Worm (Caenorhabditis elegans) whole organism, late embryonic: ENCODE results near the gene F26F4.8.

Experiments
- C08G9.2 ChIP-seq: sonication (generic microtip); optimal IDR thresholded peaks from 2 replicates; lab custom pipeline; 2016; ENCODE audit warnings: mild to moderate bottlenecking, missing genetic modification characterization, moderate library complexity, missing compliant biosample characterization
- C38D4.7 ChIP-seq: fragments of 200-800 bp; sonication (Bioruptor generic); optimal IDR thresholded peaks from 2 replicates; lab custom pipeline; 2018; ENCODE audit warnings: mild to moderate bottlenecking, missing genetic modification characterization, moderate library complexity, missing compliant biosample characterization
- F13H6.1 ChIP-seq: sonication (generic microtip); optimal IDR thresholded peaks from 2 replicates; lab custom pipeline; 2016; ENCODE audit warnings: missing genetic modification characterization, missing compliant biosample characterization
- K09A11.1 ChIP-seq: sonication (generic microtip); optimal IDR thresholded peaks from 2 replicates; lab custom pipeline; 2017; ENCODE audit warnings: antibody characterized with exemption, mild to moderate bottlenecking, missing genetic modification characterization, missing compliant biosample characterization; ENCODE audit not compliant: insufficient read depth
- T23F11.4 ChIP-seq: fragments of 200-800 bp; sonication (Bioruptor generic); optimal IDR thresholded peaks from 2 replicates; lab custom pipeline; 2018; ENCODE audit warnings: mild to moderate bottlenecking, missing genetic modification characterization, missing compliant biosample characterization
- ama-1 ChIP-seq: fragments of 150-350 bp; optimal IDR thresholded peaks from 2 replicates; lab custom pipeline; 2014
- ceh-18 ChIP-seq: sonication (generic microtip); optimal IDR thresholded peaks from 2 replicates; lab custom pipeline; 2016; ENCODE audit warnings: missing genetic modification characterization, missing compliant biosample characterization
- ceh-19 ChIP-seq: fragments of 200-800 bp; sonication (Bioruptor generic); optimal IDR thresholded peaks from 2 replicates; lab custom pipeline; 2018; ENCODE audit warnings: mild to moderate bottlenecking, missing genetic modification characterization, missing compliant biosample characterization
- ceh-2 ChIP-seq: sonication (generic microtip); optimal IDR thresholded peaks from 2 replicates; lab custom pipeline; 2016; ENCODE audit warnings: missing genotype, missing genetic modification characterization, missing compliant biosample characterization
- ceh-22 ChIP-seq: sonication (generic microtip); optimal IDR thresholded peaks from 2 replicates; lab custom pipeline; 2017; ENCODE audit warnings: missing biosample characterization, missing genetic modification characterization
- ceh-31 ChIP-seq: sonication (generic microtip); optimal IDR thresholded peaks from 2 replicates; lab custom pipeline; 2016; ENCODE audit warnings: missing genetic modification characterization, missing compliant biosample characterization
- ceh-34 ChIP-seq: sonication (generic microtip); optimal IDR thresholded peaks from 2 replicates; lab custom pipeline; 2016; ENCODE audit warnings: mild to moderate bottlenecking, missing genetic modification characterization, missing compliant biosample characterization
- ceh-45 ChIP-seq: fragments of 200-800 bp; sonication (Bioruptor generic); IDR thresholded peaks from 2 replicates; pipeline ENCODE4 v1.3.6; 2022; ENCODE audit warnings: missing genetic modification reagents, missing genetic modification characterization, missing compliant biosample characterization
- ceh-48 ChIP-seq: sonication (generic microtip); optimal IDR thresholded peaks from 2 replicates; lab custom pipeline; 2016; ENCODE audit warnings: missing genetic modification characterization, inconsistent platforms, missing compliant biosample characterization
- ceh-6 ChIP-seq: fragments of 200-800 bp; sonication (Bioruptor generic); optimal IDR thresholded peaks from 2 replicates; lab custom pipeline; 2018; ENCODE audit warnings: mild to moderate bottlenecking, missing genetic modification characterization, missing compliant biosample characterization
- che-1 ChIP-seq: sonication (generic microtip); optimal IDR thresholded peaks from 2 replicates; lab custom pipeline; 2016; ENCODE audit warnings: mild to moderate bottlenecking, missing genetic modification characterization, missing compliant biosample characterization
- dve-1 ChIP-seq: sonication (generic microtip); optimal IDR thresholded peaks from 2 replicates; lab custom pipeline; 2017; ENCODE audit warnings: antibody characterized with exemption, mild to moderate bottlenecking, missing genetic modification characterization, missing compliant biosample characterization
- elt-2 ChIP-seq: sonication (generic microtip); optimal IDR thresholded peaks from 2 replicates; lab custom pipeline; 2016; ENCODE audit warnings: missing genetic modification reagents, missing genetic modification characterization, missing compliant biosample characterization
- elt-4 ChIP-seq: sonication (generic microtip); optimal IDR thresholded peaks from 2 replicates; lab custom pipeline; 2016; ENCODE audit warnings: missing genetic modification characterization, missing compliant biosample characterization
- ets-4 ChIP-seq: sonication (generic microtip); optimal IDR thresholded peaks from 2 replicates; lab custom pipeline; 2016; ENCODE audit warnings: missing genetic modification characterization, missing compliant biosample characterization
- eyg-1 ChIP-seq: sonication (generic microtip); optimal IDR thresholded peaks from 2 replicates; lab custom pipeline; 2016; ENCODE audit warnings: missing genotype, missing genetic modification characterization, missing compliant biosample characterization
- fax-1 ChIP-seq: sonication (generic microtip); optimal IDR thresholded peaks from 2 replicates; lab custom pipeline; 2016; ENCODE audit warnings: missing genotype, missing genetic modification characterization, missing compliant biosample characterization
- fkh-10 ChIP-seq: fragments of 150-350 bp; optimal IDR thresholded peaks from 2 replicates; lab custom pipeline; 2014; ENCODE audit warnings: missing biosample characterization, missing genetic modification reagents, missing genetic modification characterization
- gmeb-2 ChIP-seq: sonication (generic microtip); optimal IDR thresholded peaks from 2 replicates; lab custom pipeline; 2016; ENCODE audit warnings: missing genetic modification characterization, inconsistent platforms, missing compliant biosample characterization
- hlh-13 ChIP-seq: fragments of 200-800 bp; sonication (Bioruptor generic); optimal IDR thresholded peaks from 2 replicates; lab custom pipeline; 2018; ENCODE audit warnings: mild to moderate bottlenecking, missing genetic modification characterization, missing compliant biosample characterization
- hlh-15 ChIP-seq: sonication (generic microtip); optimal IDR thresholded peaks from 2 replicates; lab custom pipeline; 2016; ENCODE audit warnings: missing genetic modification characterization, missing compliant biosample characterization
- hlh-30 ChIP-seq: sonication (generic microtip); optimal IDR thresholded peaks from 2 replicates; lab custom pipeline; 2017; ENCODE audit warnings: antibody characterized with exemption, missing genetic modification characterization, missing compliant biosample characterization; ENCODE audit not compliant: insufficient read depth
- lim-6 ChIP-seq: sonication (generic microtip); optimal IDR thresholded peaks from 2 replicates; lab custom pipeline; 2016; ENCODE audit warnings: missing genetic modification characterization, missing compliant biosample characterization
- madf-2 ChIP-seq: sonication (generic microtip); optimal IDR thresholded peaks from 2 replicates; lab custom pipeline; 2017; ENCODE audit warnings: missing genetic modification characterization, missing compliant biosample characterization
- nfya-1 ChIP-seq: sonication (generic microtip); optimal IDR thresholded peaks from 2 replicates; lab custom pipeline; 2017; ENCODE audit warnings: missing genetic modification characterization, mild to moderate bottlenecking, missing compliant biosample characterization, antibody characterized with exemption, moderate library complexity
- nhr-11 ChIP-seq: fragments of 150-350 bp; optimal IDR thresholded peaks from 2 replicates; lab custom pipeline; 2014; ENCODE audit warnings: missing biosample characterization, missing genetic modification characterization
- nhr-232 ChIP-seq: sonication (generic microtip); optimal IDR thresholded peaks from 2 replicates; lab custom pipeline; 2016; ENCODE audit warnings: missing genetic modification characterization, missing compliant biosample characterization
- npax-4 ChIP-seq: sonication (generic microtip); optimal IDR thresholded peaks from 2 replicates; lab custom pipeline; 2016; ENCODE audit warnings: missing genetic modification characterization, missing compliant biosample characterization
- pag-3 ChIP-seq: sonication (generic microtip); optimal IDR thresholded peaks from 2 replicates; lab custom pipeline; 2016; ENCODE audit warnings: missing compliant biosample characterization, missing genetic modification characterization, borderline replicate concordance
- pat-9 ChIP-seq: fragments of 200-800 bp; sonication (Bioruptor generic); optimal IDR thresholded peaks from 2 replicates; lab custom pipeline; 2018; ENCODE audit warnings: mild to moderate bottlenecking, missing genetic modification characterization, moderate library complexity, missing compliant biosample characterization
- pha-2 ChIP-seq: sonication (generic microtip); optimal IDR thresholded peaks from 2 replicates; lab custom pipeline; 2017; ENCODE audit warnings: mild to moderate bottlenecking, missing genetic modification characterization, missing compliant biosample characterization
- pha-4 ChIP-seq: fragments of 150-350 bp; optimal IDR thresholded peaks from 2 replicates; lab custom pipeline; 2018; ENCODE audit warnings: missing biosample characterization, missing genetic modification reagents, missing genetic modification characterization
- pros-1 ChIP-seq: fragments of 150-350 bp; optimal IDR thresholded peaks from 2 replicates; lab custom pipeline; 2014; ENCODE audit warnings: missing biosample characterization, missing genetic modification reagents, missing genetic modification characterization
- ref-2 ChIP-seq: sonication (generic microtip); optimal IDR thresholded peaks from 2 replicates; lab custom pipeline; 2016; ENCODE audit warnings: missing genetic modification characterization, missing compliant biosample characterization
- rnt-1 ChIP-seq: sonication (generic microtip); optimal IDR thresholded peaks from 2 replicates; lab custom pipeline; 2016; ENCODE audit warnings: missing genetic modification characterization, missing compliant biosample characterization
- tbx-2 ChIP-seq: sonication (generic microtip); optimal IDR thresholded peaks from 2 replicates; lab custom pipeline; 2016; ENCODE audit warnings: missing genetic modification characterization, missing compliant biosample characterization
- tbx-7 ChIP-seq: sonication (generic microtip); optimal IDR thresholded peaks from 2 replicates; lab custom pipeline; 2016; ENCODE audit warnings: missing genotype, missing genetic modification characterization, missing compliant biosample characterization
- unc-3 ChIP-seq, 2 experiments: fragments of 200-800 bp in 1 of 2; sonication (Bioruptor generic) in 1 of 2; sonication (generic microtip) in 1 of 2; conservative IDR thresholded peaks in 1 of 2; optimal IDR thresholded peaks in 1 of 2; 2 replicates each; pipeline versions ENCODE4 v1.3.6 to Lab custom; 2016 to 2022; ENCODE audit warnings: missing compliant biosample characterization in 2 of 2, missing genetic modification characterization in 2 of 2, missing genetic modification reagents in 1 of 2
- unc-42 ChIP-seq: sonication (generic microtip); optimal IDR thresholded peaks from 2 replicates; lab custom pipeline; 2016; ENCODE audit warnings: missing genotype, missing genetic modification characterization, missing compliant biosample characterization
- unc-86 ChIP-seq: sonication (generic microtip); optimal IDR thresholded peaks from 2 replicates; lab custom pipeline; 2016; ENCODE audit warnings: missing genetic modification characterization, missing compliant biosample characterization
- zip-5 ChIP-seq: sonication (generic microtip); optimal IDR thresholded peaks from 2 replicates; lab custom pipeline; 2016; ENCODE audit warnings: missing genetic modification characterization, missing compliant biosample characterization
- ztf-16 ChIP-seq: sonication (generic microtip); optimal IDR thresholded peaks from 2 replicates; lab custom pipeline; 2017; ENCODE audit warnings: missing genetic modification characterization, missing compliant biosample characterization

F26F4.8 gene

ce11 chrIII:4951824-4952223 lies 46.6 kb upstream of the F26F4.8 start, which contains the start of gene flh-2:
flh-2 (plus strand) TSS chrIII:4952124.
- TF ChIP-seq ceh-6: no peak
- TF ChIP-seq ztf-16: no peak
- TF ChIP-seq unc-42 (tag; lab: Kevin White, UChicago): no peak
- no peak for TF ChIP-seq rnt-1 (tag; lab: Kevin White, UChicago)

- no peak for TF ChIP-seq pag-3
- TF ChIP-seq elt-4 (tag; lab: Kevin White, UChicago): peak; percentile 20
Measured at ce11 chrIII:4951210-4951609, 45.9 kb upstream of the F26F4.8 start.

ce11 chrIII:4950345-4950744 lies 45.1 kb upstream of the F26F4.8 start:
- TF ChIP-seq madf-2 (tag; lab: Kevin White, UChicago): no peak
- no peak for TF ChIP-seq ceh-18 (tag; lab: Kevin White, UChicago)
- TF ChIP-seq unc-3 (GFP tag; conservative IDR thresholded peaks at IDR 0.05; lab: Robert Waterston, UW): no peak
- TF ChIP-seq unc-3 (tag; optimal IDR thresholded peaks at IDR 0.05; lab: Kevin White, UChicago): no peak

ce11 chrIII:4948631-4949030 lies 43.4 kb upstream of the F26F4.8 start:
- no peak for TF ChIP-seq hlh-13
- TF ChIP-seq lim-6 (tag; lab: Kevin White, UChicago): no peak
- peak; percentile 27 for TF ChIP-seq ets-4 (tag; lab: Kevin White, UChicago)
- peak; percentile 23 for TF ChIP-seq hlh-30 (tag; lab: Kevin White, UChicago)
- no peak for TF ChIP-seq hlh-15 (tag; lab: Kevin White, UChicago)
- TF ChIP-seq tbx-7 (tag; lab: Kevin White, UChicago): peak; percentile 4
- TF ChIP-seq eyg-1 (tag; lab: Kevin White, UChicago): no peak
- no peak for TF ChIP-seq nhr-11 (tag; lab: Kevin White, UChicago)
- no peak for TF ChIP-seq ceh-2 (tag; lab: Kevin White, UChicago)
- TF ChIP-seq nhr-232 (tag; lab: Kevin White, UChicago): no peak
- no peak for TF ChIP-seq npax-4
- peak; percentile 30 for TF ChIP-seq pros-1 (tag; lab: Kevin White, UChicago)
- TF ChIP-seq madf-2 (tag; lab: Kevin White, UChicago): no peak
- TF ChIP-seq F13H6.1 (tag; lab: Kevin White, UChicago): peak; percentile 47
- no peak for TF ChIP-seq gmeb-2 (tag; lab: Kevin White, UChicago)
- no peak for TF ChIP-seq unc-3 (GFP tag; conservative IDR thresholded peaks at IDR 0.05; lab: Robert Waterston, UW)
- TF ChIP-seq unc-3 (tag; optimal IDR thresholded peaks at IDR 0.05; lab: Kevin White, UChicago): no peak
- TF ChIP-seq ceh-19: peak; percentile 17
- TF ChIP-seq K09A11.1 (tag; lab: Kevin White, UChicago): no peak
- peak; percentile 49 for TF ChIP-seq ceh-34 (tag; lab: Kevin White, UChicago)
- no peak for TF ChIP-seq ceh-6
- TF ChIP-seq ceh-48 (tag; lab: Kevin White, UChicago): no peak
- no peak for TF ChIP-seq ceh-18 (tag; lab: Kevin White, UChicago)
- peak; percentile 41 for TF ChIP-seq tbx-2
- no peak for TF ChIP-seq fax-1 (tag; lab: Kevin White, UChicago)
- TF ChIP-seq fkh-10: no peak
- TF ChIP-seq ref-2 (tag; lab: Kevin White, UChicago): peak; percentile 14
- peak; percentile 11 for TF ChIP-seq nfya-1 (tag; lab: Kevin White, UChicago)
- no peak for TF ChIP-seq ceh-45 (GFP tag; lab: Robert Waterston, UW)
- TF ChIP-seq zip-5 (tag; lab: Kevin White, UChicago): no peak
- TF ChIP-seq ama-1 (lab: Kevin White, UChicago): no peak
- no peak for TF ChIP-seq C38D4.7
- TF ChIP-seq dve-1 (tag; lab: Kevin White, UChicago): no peak
- no peak for TF ChIP-seq unc-42 (tag; lab: Kevin White, UChicago)
- no peak for TF ChIP-seq unc-86
- TF ChIP-seq ceh-22 (tag; lab: Kevin White, UChicago): no peak
- peak; percentile 43 for TF ChIP-seq T23F11.4 (GFP tag; lab: Kevin White, UChicago)
- peak; percentile 50 for TF ChIP-seq ceh-31
- peak; percentile 42 for TF ChIP-seq C08G9.2 (tag; lab: Kevin White, UChicago)
- TF ChIP-seq che-1 (tag; lab: Kevin White, UChicago): no peak
- TF ChIP-seq pha-4: no peak
- TF ChIP-seq pat-9 (tag; lab: Kevin White, UChicago): no peak
- no peak for TF ChIP-seq pha-2 (tag; lab: Kevin White, UChicago)
- no peak for TF ChIP-seq elt-2 (tag; lab: Kevin White, UChicago)
